Worm (Caenorhabditis elegans) whole organism, late embryonic: ENCODE results near the gene C09E7.8.

Experiments
- C08G9.2 ChIP-seq: sonication (generic microtip); optimal IDR thresholded peaks from 2 replicates; lab custom pipeline; 2016; ENCODE audit warnings: mild to moderate bottlenecking, missing genetic modification characterization, moderate library complexity, missing compliant biosample characterization
- F13H6.1 ChIP-seq: sonication (generic microtip); optimal IDR thresholded peaks from 2 replicates; lab custom pipeline; 2016; ENCODE audit warnings: missing genetic modification characterization, missing compliant biosample characterization
- ahr-1 ChIP-seq: sonication (generic microtip); optimal IDR thresholded peaks from 2 replicates; lab custom pipeline; 2016; ENCODE audit warnings: missing genetic modification characterization, missing compliant biosample characterization
- ceh-18 ChIP-seq: sonication (generic microtip); optimal IDR thresholded peaks from 2 replicates; lab custom pipeline; 2016; ENCODE audit warnings: missing genetic modification characterization, missing compliant biosample characterization
- dve-1 ChIP-seq: sonication (generic microtip); optimal IDR thresholded peaks from 2 replicates; lab custom pipeline; 2017; ENCODE audit warnings: antibody characterized with exemption, mild to moderate bottlenecking, missing genetic modification characterization, missing compliant biosample characterization
- elt-2 ChIP-seq: sonication (generic microtip); optimal IDR thresholded peaks from 2 replicates; lab custom pipeline; 2016; ENCODE audit warnings: missing genetic modification reagents, missing genetic modification characterization, missing compliant biosample characterization
- elt-4 ChIP-seq: sonication (generic microtip); optimal IDR thresholded peaks from 2 replicates; lab custom pipeline; 2016; ENCODE audit warnings: missing genetic modification characterization, missing compliant biosample characterization
- hlh-15 ChIP-seq: sonication (generic microtip); optimal IDR thresholded peaks from 2 replicates; lab custom pipeline; 2016; ENCODE audit warnings: missing genetic modification characterization, missing compliant biosample characterization
- lin-11 ChIP-seq: fragments of 200-800 bp; sonication (Bioruptor generic); optimal IDR thresholded peaks from 2 replicates; lab custom pipeline; 2018; ENCODE audit warnings: mild to moderate bottlenecking, missing genetic modification characterization, missing compliant biosample characterization
- nhr-11 ChIP-seq: fragments of 150-350 bp; optimal IDR thresholded peaks from 2 replicates; lab custom pipeline; 2014; ENCODE audit warnings: missing biosample characterization, missing genetic modification characterization
- pag-3 ChIP-seq: sonication (generic microtip); optimal IDR thresholded peaks from 2 replicates; lab custom pipeline; 2016; ENCODE audit warnings: missing compliant biosample characterization, missing genetic modification characterization, borderline replicate concordance
- pha-4 ChIP-seq: fragments of 150-350 bp; optimal IDR thresholded peaks from 2 replicates; lab custom pipeline; 2018; ENCODE audit warnings: missing biosample characterization, missing genetic modification reagents, missing genetic modification characterization
- sox-4 ChIP-seq: sonication (generic microtip); optimal IDR thresholded peaks from 2 replicates; lab custom pipeline; 2017; ENCODE audit warnings: mild to moderate bottlenecking, missing genetic modification characterization, inconsistent platforms, missing compliant biosample characterization
- tbx-7 ChIP-seq: sonication (generic microtip); optimal IDR thresholded peaks from 2 replicates; lab custom pipeline; 2016; ENCODE audit warnings: missing genotype, missing genetic modification characterization, missing compliant biosample characterization

DNA sequence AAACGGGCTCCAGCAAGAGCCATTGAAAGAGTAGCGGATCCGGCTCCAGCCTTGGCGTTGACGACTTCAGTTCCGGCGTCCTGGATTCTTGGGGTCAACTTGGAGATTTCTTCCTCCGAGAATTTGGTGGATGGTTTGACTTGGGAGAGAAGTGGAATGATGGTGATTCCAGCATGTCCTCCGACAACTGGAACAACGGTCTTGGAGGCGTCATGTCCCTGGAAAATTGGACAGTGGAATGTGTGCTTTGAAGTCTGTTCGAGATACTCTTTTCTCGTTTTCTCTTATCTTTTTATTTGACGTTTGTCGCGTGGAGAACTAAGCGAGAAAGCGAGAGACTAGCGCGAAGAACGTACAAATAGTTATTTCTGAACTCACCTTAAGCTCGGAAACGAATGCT is 48.7 kb upstream of the C09E7.8 start:
- TF ChIP-seq elt-2 (tag; lab: Kevin White, UChicago) (no peak), hlh-15 (no peak), F13H6.1 (tag; lab: Kevin White, UChicago) (no peak), C08G9.2 (no peak), elt-4 (tag; lab: Kevin White, UChicago) (no peak), dve-1 (tag; lab: Kevin White, UChicago) (no peak), lin-11 (tag; lab: Kevin White, UChicago) (no peak), ceh-18 (tag; lab: Kevin White, UChicago) (no peak), pag-3 (tag; lab: Kevin White, UChicago) (no peak), tbx-7 (no peak), pha-4 (tag; lab: Kevin White, UChicago) (no peak), nhr-11 (tag; lab: Kevin White, UChicago) (no peak), sox-4 (tag; lab: Kevin White, UChicago) (no peak), ahr-1 (tag; lab: Kevin White, UChicago) (no peak)
